Worm (Caenorhabditis elegans): ENCODE data around the gene arrd-9.

ce11 chrII:12491936-12492335 is 11.2 kb upstream of the arrd-9 start, which contains the start of gene srz-6:
- TF ChIP-seq sea-1 (GFP tag; conservative IDR thresholded peaks at IDR 0.05), result no peak
- TF ChIP-seq ama-1 (optimal IDR thresholded peaks at IDR 0.05), result no peak
- TF ChIP-seq tbx-11 (GFP tag; IDR thresholded peaks at IDR 0.05), result no peak
- TF ChIP-seq pes-1 (GFP tag; IDR thresholded peaks at IDR 0.05), result no peak
- no peak for TF ChIP-seq ceh-36 (tag; optimal IDR thresholded peaks at IDR 0.05)
- TF ChIP-seq tra-4 (tag; optimal IDR thresholded peaks at IDR 0.05), result no peak
- no peak for TF ChIP-seq F13C5.2 (tag; optimal IDR thresholded peaks at IDR 0.05)
- no peak for TF ChIP-seq flt-1 (GFP tag; IDR thresholded peaks at IDR 0.05)
- no peak for TF ChIP-seq aly-1 (tag; optimal IDR thresholded peaks at IDR 0.05)
- no peak for TF ChIP-seq hnd-1 (tag; optimal IDR thresholded peaks at IDR 0.05)
- TF ChIP-seq scrt-1 (GFP tag; IDR thresholded peaks at IDR 0.05), result no peak
- TF ChIP-seq hmg-4 (GFP tag; optimal IDR thresholded peaks at IDR 0.05), result no peak
- no peak for TF ChIP-seq B0310.2 (tag; optimal IDR thresholded peaks at IDR 0.05)
